Fruit fly (Drosophila melanogaster) whole organism, prepupa: Measurements from ENCODE around the gene beag.

Experiments
- Blimp-1 ChIP-seq: fragments of 200-800 bp; sonication (Bioruptor generic); optimal IDR thresholded peaks from 3 replicates; lab custom pipeline; 2017; ENCODE audit warnings: missing biosample characterization, missing genetic modification characterization, mild to moderate bottlenecking, moderate library complexity, missing genetic modification reagents
- CG10631 ChIP-seq: fragments of 200-800 bp; sonication (Bioruptor generic); optimal IDR thresholded peaks from 2 replicates; lab custom pipeline; 2016; ENCODE audit warnings: missing biosample characterization, missing genetic modification characterization
- CG10669 ChIP-seq: fragments of 200-800 bp; sonication (Bioruptor generic); optimal IDR thresholded peaks from 3 replicates; lab custom pipeline; 2018; ENCODE audit warnings: missing biosample characterization, mild to moderate bottlenecking, missing genetic modification characterization, moderate library complexity
- CG11294 ChIP-seq: fragments of 200-800 bp; sonication (Bioruptor generic); IDR thresholded peaks from 2 replicates; pipeline ENCODE4 v1.3.6; 2022; ENCODE audit warnings: missing biosample characterization, missing genetic modification characterization
- CG15336 ChIP-seq: fragments of 200-800 bp; sonication (Bioruptor generic); IDR thresholded peaks from 2 replicates; pipeline ENCODE4 v1.3.6; 2022; ENCODE audit warnings: missing biosample characterization, missing genetic modification characterization
- CG1621 ChIP-seq: fragments of 200-800 bp; sonication (Bioruptor generic); optimal IDR thresholded peaks from 3 replicates; lab custom pipeline; 2018; ENCODE audit warnings: missing biosample characterization, mild to moderate bottlenecking, missing genetic modification characterization
- CG16779 ChIP-seq: fragments of 200-800 bp; sonication (Bioruptor generic); optimal IDR thresholded peaks from 3 replicates; lab custom pipeline; 2017; ENCODE audit warnings: missing biosample characterization, mild to moderate bottlenecking, missing genetic modification characterization
- CG31627 ChIP-seq: fragments of 200-800 bp; sonication (Bioruptor generic); optimal IDR thresholded peaks from 3 replicates; lab custom pipeline; 2016; ENCODE audit warnings: missing biosample characterization, missing genetic modification characterization
- CG32006 ChIP-seq: fragments of 200-800 bp; sonication (Bioruptor generic); optimal IDR thresholded peaks from 3 replicates; lab custom pipeline; 2017; ENCODE audit warnings: missing biosample characterization, mild to moderate bottlenecking, missing genetic modification characterization
- CG34406 ChIP-seq: fragments of 200-800 bp; sonication (Bioruptor generic); optimal IDR thresholded peaks from 3 replicates; lab custom pipeline; 2016; ENCODE audit warnings: missing biosample characterization, missing genetic modification characterization
- CG4318 ChIP-seq: fragments of 200-800 bp; sonication (Bioruptor generic); optimal IDR thresholded peaks from 3 replicates; lab custom pipeline; 2017; ENCODE audit warnings: missing biosample characterization, mild to moderate bottlenecking, missing genetic modification characterization
- CG6163 ChIP-seq: fragments of 200-800 bp; sonication (Bioruptor generic); IDR thresholded peaks from 3 replicates; pipeline ENCODE4 v1.3.6; 2022; ENCODE audit warnings: missing biosample characterization, missing genetic modification characterization
- CG6792 ChIP-seq: fragments of 200-800 bp; sonication (Bioruptor generic); optimal IDR thresholded peaks from 3 replicates; lab custom pipeline; 2016; ENCODE audit warnings: missing biosample characterization, missing genetic modification characterization
- CG6808 ChIP-seq: fragments of 200-800 bp; sonication (Bioruptor generic); optimal IDR thresholded peaks from 3 replicates; lab custom pipeline; 2017; ENCODE audit warnings: missing biosample characterization, missing genetic modification characterization, mild to moderate bottlenecking, moderate library complexity, missing genetic modification reagents
- CG6854 ChIP-seq: fragments of 200-800 bp; sonication (Bioruptor generic); optimal IDR thresholded peaks from 2 replicates; lab custom pipeline; 2017; ENCODE audit warnings: missing biosample characterization, mild to moderate bottlenecking, missing genetic modification characterization
- CG7368 ChIP-seq: fragments of 200-800 bp; sonication (Bioruptor generic); optimal IDR thresholded peaks from 3 replicates; lab custom pipeline; 2016; ENCODE audit warnings: missing biosample characterization, missing genetic modification characterization
- CG8119 ChIP-seq: fragments of 200-800 bp; sonication (Bioruptor generic); IDR thresholded peaks from 3 replicates; pipeline ENCODE4 v1.3.6; 2022; ENCODE audit warnings: missing biosample characterization, missing genetic modification characterization
- CG8319 ChIP-seq: fragments of 200-800 bp; sonication (Bioruptor generic); optimal IDR thresholded peaks from 3 replicates; lab custom pipeline; 2016; ENCODE audit warnings: missing biosample characterization, missing genetic modification characterization
- CG9139 ChIP-seq: fragments of 200-800 bp; sonication (Bioruptor generic); optimal IDR thresholded peaks from 3 replicates; lab custom pipeline; 2017; ENCODE audit warnings: missing biosample characterization, mild to moderate bottlenecking, missing genetic modification characterization
- Eip75B ChIP-seq: fragments of 200-800 bp; sonication (Bioruptor generic); optimal IDR thresholded peaks from 3 replicates; lab custom pipeline; 2016; ENCODE audit warnings: missing biosample characterization, missing genetic modification characterization
- Eip78C ChIP-seq: fragments of 200-800 bp; sonication (Bioruptor generic); peaks from one replicate; lab custom pipeline; 2016; ENCODE audit warnings: missing biosample characterization, missing genetic modification characterization
- Eip93F ChIP-seq: fragments of 200-800 bp; sonication (Bioruptor generic); optimal IDR thresholded peaks from 2 replicates; lab custom pipeline; 2016; ENCODE audit warnings: missing biosample characterization, mild to moderate bottlenecking, missing genetic modification characterization
- Ets21C ChIP-seq: fragments of 200-800 bp; sonication (Bioruptor generic); optimal IDR thresholded peaks from 3 replicates; lab custom pipeline; 2016; ENCODE audit warnings: missing biosample characterization, missing genetic modification characterization
- Hr39 ChIP-seq: fragments of 200-800 bp; sonication (Bioruptor generic); optimal IDR thresholded peaks from 2 replicates; lab custom pipeline; 2016; ENCODE audit warnings: missing biosample characterization, missing genetic modification characterization
- Met ChIP-seq: fragments of 200-800 bp; sonication (Bioruptor generic); optimal IDR thresholded peaks from 3 replicates; lab custom pipeline; 2016; ENCODE audit warnings: missing biosample characterization, missing genetic modification characterization
- Smox ChIP-seq: fragments of 200-800 bp; sonication (Bioruptor generic); optimal IDR thresholded peaks from 3 replicates; lab custom pipeline; 2016; ENCODE audit warnings: missing biosample characterization, missing genetic modification characterization
- Sox102F ChIP-seq: fragments of 200-800 bp; sonication (Bioruptor generic); optimal IDR thresholded peaks from 2 replicates; lab custom pipeline; 2016; ENCODE audit warnings: missing biosample characterization, mild to moderate bottlenecking, missing genetic modification characterization
- Sox14 ChIP-seq: fragments of 200-800 bp; sonication (Bioruptor generic); optimal IDR thresholded peaks from 3 replicates; lab custom pipeline; 2016; ENCODE audit warnings: missing biosample characterization, missing genetic modification characterization
- Sox15 ChIP-seq: fragments of 200-800 bp; sonication (Bioruptor generic); optimal IDR thresholded peaks from 3 replicates; lab custom pipeline; 2016; ENCODE audit warnings: missing biosample characterization, missing genetic modification characterization
- achi ChIP-seq: fragments of 200-800 bp; sonication (Bioruptor generic); optimal IDR thresholded peaks from 3 replicates; lab custom pipeline; 2016; ENCODE audit warnings: missing biosample characterization, missing genetic modification characterization
- acj6 ChIP-seq: fragments of 200-800 bp; sonication (Bioruptor generic); optimal IDR thresholded peaks from 3 replicates; lab custom pipeline; 2016; ENCODE audit warnings: missing biosample characterization, missing genetic modification characterization
- cyc ChIP-seq: fragments of 200-800 bp; sonication (Bioruptor generic); optimal IDR thresholded peaks from 3 replicates; lab custom pipeline; 2016; ENCODE audit warnings: missing biosample characterization, missing genetic modification characterization
- dac ChIP-seq: fragments of 200-800 bp; sonication (Bioruptor generic); optimal IDR thresholded peaks from 2 replicates; lab custom pipeline; 2017; ENCODE audit warnings: missing biosample characterization, mild to moderate bottlenecking, missing genetic modification characterization
- dsx ChIP-seq: fragments of 200-800 bp; optimal IDR thresholded peaks from 3 replicates; lab custom pipeline; 2019; ENCODE audit warnings: missing biosample characterization, mild to moderate bottlenecking, missing genetic modification characterization, moderate library complexity; ENCODE audit not compliant: poor library complexity, severe bottlenecking
- eg ChIP-seq: fragments of 200-800 bp; sonication (Bioruptor generic); IDR thresholded peaks from 3 replicates; pipeline ENCODE4 v1.3.6; 2022; ENCODE audit warnings: missing biosample characterization, missing genetic modification characterization
- esn ChIP-seq: fragments of 200-800 bp; sonication (Bioruptor generic); optimal IDR thresholded peaks from 2 replicates; lab custom pipeline; 2016; ENCODE audit warnings: missing biosample characterization, mild to moderate bottlenecking, missing genetic modification characterization, moderate library complexity
- fd85E ChIP-seq: fragments of 200-800 bp; sonication (Bioruptor generic); optimal IDR thresholded peaks from 3 replicates; lab custom pipeline; 2016; ENCODE audit warnings: missing biosample characterization, missing genetic modification characterization
- fkh ChIP-seq: fragments of 200-800 bp; sonication (Bioruptor generic); optimal IDR thresholded peaks from 3 replicates; lab custom pipeline; 2017; ENCODE audit warnings: missing biosample characterization, mild to moderate bottlenecking, missing genetic modification characterization, moderate library complexity
- lz ChIP-seq: fragments of 200-800 bp; sonication (Bioruptor generic); optimal IDR thresholded peaks from 3 replicates; lab custom pipeline; 2016; ENCODE audit warnings: missing biosample characterization, missing genetic modification characterization
- net ChIP-seq: fragments of 200-800 bp; sonication (Bioruptor generic); optimal IDR thresholded peaks from 3 replicates; lab custom pipeline; 2016; ENCODE audit warnings: missing biosample characterization, missing genetic modification characterization
- pdm3 ChIP-seq: fragments of 200-800 bp; sonication (Bioruptor generic); optimal IDR thresholded peaks from 3 replicates; lab custom pipeline; 2016; ENCODE audit warnings: missing biosample characterization, missing genetic modification characterization
- salr ChIP-seq, 2 experiments: fragments of 200-800 bp; sonication (Bioruptor generic); optimal IDR thresholded peaks; 3 replicates each; lab custom pipeline; 2016 to 2018; ENCODE audit warnings: missing biosample characterization in 2 of 2, missing genetic modification characterization in 2 of 2, mild to moderate bottlenecking in 1 of 2
- svp ChIP-seq: fragments of 200-800 bp; sonication (Bioruptor generic); peaks from one replicate; lab custom pipeline; 2016; ENCODE audit warnings: missing biosample characterization, missing genetic modification characterization
- topi ChIP-seq: fragments of 200-800 bp; sonication (Bioruptor generic); optimal IDR thresholded peaks from 3 replicates; lab custom pipeline; 2016; ENCODE audit warnings: missing biosample characterization, missing genetic modification characterization
- vri ChIP-seq: fragments of 200-800 bp; sonication (Bioruptor generic); optimal IDR thresholded peaks from 3 replicates; lab custom pipeline; 2016; ENCODE audit warnings: missing biosample characterization, mild to moderate bottlenecking, missing genetic modification characterization

beag gene

dm6 chr3R:9033619-9034401, 31.1 kb downstream of the beag start (continued):
- peak; percentile 88 for TF ChIP-seq topi (GFP tag; lab: Kevin White, UChicago)
- TF ChIP-seq dsx (GFP tag; lab: Kevin White, UChicago) = peak; percentile 83
- peak; percentile 79 for TF ChIP-seq CG10669 (GFP tag; lab: Kevin White, UChicago)
- TF ChIP-seq eg (GFP tag; lab: Robert Waterston, UW) = peak; percentile 77; the same call in 2 of the 3 replicates
- peak; percentile 62 for TF ChIP-seq CG31627
- TF ChIP-seq CG8319 (GFP tag; lab: Kevin White, UChicago) = peak; percentile 50
- peak; percentile 87 for TF ChIP-seq net (GFP tag; lab: Kevin White, UChicago)
- TF ChIP-seq Hr39 = peak; percentile 56
- peak; percentile 52 for TF ChIP-seq Sox15 (GFP tag; lab: Kevin White, UChicago)
- peak; percentile 78 for TF ChIP-seq CG9139 (GFP tag; lab: Kevin White, UChicago)
- TF ChIP-seq Sox102F = peak; percentile 83
- TF ChIP-seq fkh (GFP tag; lab: Kevin White, UChicago) = peak; percentile 70
- TF ChIP-seq CG32006 (GFP tag; lab: Kevin White, UChicago) = peak; percentile 91
- TF ChIP-seq CG6792 (GFP tag; lab: Kevin White, UChicago) = peak; percentile 74
- TF ChIP-seq CG16779 = peak; percentile 82
- peak; percentile 81 for TF ChIP-seq acj6 (GFP tag; lab: Kevin White, UChicago)
- peak; percentile 44 for TF ChIP-seq CG7368
- TF ChIP-seq Smox = peak; percentile 84
- TF ChIP-seq CG10631 (GFP tag; lab: Kevin White, UChicago) = peak; percentile 77
- peak; percentile 69 for TF ChIP-seq Eip93F (GFP tag; lab: Kevin White, UChicago)
- peak; percentile 64 for TF ChIP-seq Ets21C (GFP tag; lab: Kevin White, UChicago)
- TF ChIP-seq CG4318 (GFP tag; lab: Kevin White, UChicago) = peak; percentile 76
- peak; percentile 69 for TF ChIP-seq dac (GFP tag; lab: Kevin White, UChicago)
- peak; percentile 91 for TF ChIP-seq esn (GFP tag; lab: Kevin White, UChicago)
- peak; percentile 65 for TF ChIP-seq CG6854 (GFP tag; lab: Kevin White, UChicago)
- TF ChIP-seq CG34406 (GFP tag; lab: Kevin White, UChicago) = peak; percentile 88
- TF ChIP-seq Blimp-1 (GFP tag; lab: Kevin White, UChicago) = peak; percentile 72
- peak; percentile 87 for TF ChIP-seq Met
- peak; percentile 82 for TF ChIP-seq Sox14
- TF ChIP-seq CG1621 (tag; lab: Kevin White, UChicago) = peak; percentile 52
- peak; percentile 92 for TF ChIP-seq svp
- TF ChIP-seq CG15336 = peak; percentile 83
- TF ChIP-seq pdm3 (GFP tag; lab: Kevin White, UChicago) = peak; percentile 81
- peak; percentile 88 for TF ChIP-seq CG6808 (GFP tag; lab: Kevin White, UChicago)

- TF ChIP-seq CG6808 (GFP tag; lab: Kevin White, UChicago) = peak; percentile 98
- TF ChIP-seq Sox14 = peak; percentile 99
- peak; percentile 100 for TF ChIP-seq Eip78C (GFP tag; lab: Kevin White, UChicago)
- peak; percentile 99 for TF ChIP-seq eg (GFP tag; lab: Robert Waterston, UW)
- peak; percentile 98 for TF ChIP-seq CG1621 (tag; lab: Kevin White, UChicago)
- TF ChIP-seq Ets21C (GFP tag; lab: Kevin White, UChicago) = peak; percentile 94
- TF ChIP-seq CG6163 (GFP tag; lab: Robert Waterston, UW) = peak; percentile 99
- TF ChIP-seq vri (GFP tag; lab: Kevin White, UChicago) = peak; percentile 97
- peak; percentile 98 for TF ChIP-seq Met
- TF ChIP-seq fd85E (GFP tag; lab: Kevin White, UChicago) = peak; percentile 95
- TF ChIP-seq CG8119 (GFP tag; lab: Robert Waterston, UW) = peak; percentile 100
- TF ChIP-seq CG4318 (GFP tag; lab: Kevin White, UChicago) = peak; percentile 98
- TF ChIP-seq esn (GFP tag; lab: Kevin White, UChicago) = peak; percentile 98
- TF ChIP-seq cyc (GFP tag; lab: Kevin White, UChicago) = peak; percentile 98
- peak; percentile 94 for TF ChIP-seq Eip93F (GFP tag; lab: Kevin White, UChicago)
- TF ChIP-seq lz (GFP tag; lab: Kevin White, UChicago) = peak; percentile 97
- TF ChIP-seq fkh (GFP tag; lab: Kevin White, UChicago) = no peak
- TF ChIP-seq Hr39 = peak; percentile 97
- TF ChIP-seq salr (GFP tag; optimal IDR thresholded peaks at IDR 0.05; lab: Kevin White, UChicago) = peak; percentile 97 to 99
- TF ChIP-seq achi (GFP tag; lab: Kevin White, UChicago) = peak; percentile 98
- TF ChIP-seq CG6792 (GFP tag; lab: Kevin White, UChicago) = peak; percentile 98
- peak; percentile 99 for TF ChIP-seq Eip75B
- TF ChIP-seq CG16779 = peak; percentile 98
- peak; percentile 97 for TF ChIP-seq CG6854 (GFP tag; lab: Kevin White, UChicago)
- TF ChIP-seq CG10669 (GFP tag; lab: Kevin White, UChicago) = peak; percentile 99
- peak; percentile 95 for TF ChIP-seq CG8319 (GFP tag; lab: Kevin White, UChicago)
- peak; percentile 94 for TF ChIP-seq Sox15 (GFP tag; lab: Kevin White, UChicago)
- TF ChIP-seq CG11294 (GFP tag; lab: Robert Waterston, UW) = peak; percentile 97
Measured at dm6 chr3R:9031797-9032418, 33.0 kb downstream of the beag start.
